Fruit fly (Drosophila melanogaster) whole organism, wandering third instar larva: Measurements from ENCODE around the gene CG17121.

Source experiments
- Abd-B ChIP-seq: fragments of >200 bp; optimal IDR thresholded peaks from 2 replicates; lab custom pipeline; 2017; ENCODE audit warnings: missing biosample characterization, missing genetic modification characterization
- GATAd ChIP-seq: sonication (Bioruptor generic); optimal IDR thresholded peaks from 2 replicates; lab custom pipeline; 2016; ENCODE audit warnings: missing biosample characterization, missing genetic modification characterization
- HLH106 ChIP-seq: fragments of 200-800 bp; optimal IDR thresholded peaks from 3 replicates; lab custom pipeline; 2019; ENCODE audit warnings: missing biosample characterization, mild to moderate bottlenecking, missing genetic modification characterization, moderate library complexity
- Hr78 ChIP-seq: fragments of >200 bp; optimal IDR thresholded peaks from 2 replicates; lab custom pipeline; 2017; ENCODE audit warnings: missing biosample characterization, missing genetic modification characterization
- Hr83 ChIP-seq: fragments of 200-300 bp; sonication (Bioruptor generic); optimal IDR thresholded peaks from 2 replicates; lab custom pipeline; 2016; ENCODE audit warnings: missing biosample characterization, mild to moderate bottlenecking, missing genetic modification characterization, moderate library complexity; ENCODE audit not compliant: poor library complexity, severe bottlenecking
- pan ChIP-seq: fragments of >200 bp; optimal IDR thresholded peaks from 2 replicates; lab custom pipeline; 2017

dm6 chr3R:23010406-23010805 lies 37.6 kb downstream of the CG17121 start, which contains the start of gene CG34375:
- no peak for TF ChIP-seq Hr78 (GFP tag; lab: Kevin White, UChicago)
- no peak for TF ChIP-seq GATAd (GFP tag; lab: Kevin White, UChicago)
- TF ChIP-seq Abd-B (GFP tag; lab: Kevin White, UChicago), result no peak
- TF ChIP-seq Hr83 (GFP tag; lab: Kevin White, UChicago), result no peak
- TF ChIP-seq HLH106, result no peak
- TF ChIP-seq pan (lab: Kevin White, UChicago), result no peak
